Worm (Caenorhabditis elegans): ENCODE measurements around the gene F01D5.2.

DNA sequence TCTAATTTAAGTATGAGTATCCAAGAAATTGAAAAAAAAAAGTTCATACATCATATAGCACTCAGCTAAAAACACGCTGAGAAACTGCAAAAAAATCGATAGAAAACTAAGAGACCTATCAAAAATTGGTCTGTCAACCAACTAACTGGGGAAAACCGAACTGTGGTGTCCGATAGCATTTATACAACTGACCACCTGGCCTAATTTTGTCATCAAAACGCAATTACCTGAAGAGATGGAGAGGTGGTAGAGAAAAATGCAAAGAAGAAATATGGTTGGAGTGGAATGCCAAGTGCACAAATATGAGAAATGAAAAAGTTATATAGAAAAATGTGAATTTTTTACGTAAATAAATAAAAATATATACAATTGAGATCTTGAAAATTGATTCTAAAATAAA is 25.4 kb downstream of the F01D5.2 start, which contains the start of gene Y39G8B.1:
- no peak for TF ChIP-seq sea-2 (GFP tag; optimal IDR thresholded peaks at IDR 0.05)
- no peak for TF ChIP-seq lin-39 (tag; optimal IDR thresholded peaks at IDR 0.05)
- no peak for TF ChIP-seq unc-39 (tag; optimal IDR thresholded peaks at IDR 0.05)
- no peak for TF ChIP-seq nhr-237 (tag; optimal IDR thresholded peaks at IDR 0.05)
- no peak for TF ChIP-seq nhr-76 (tag; optimal IDR thresholded peaks at IDR 0.05)
- TF ChIP-seq ztf-11 (tag; optimal IDR thresholded peaks at IDR 0.05): no peak
- TF ChIP-seq nhr-77 (tag; optimal IDR thresholded peaks at IDR 0.05): no peak
